Worm (Caenorhabditis elegans) whole organism, young adult: Measurements from ENCODE around the gene gsp-1.

ENCODE experiments used
- B0019.2 ChIP-seq: fragments of 200-800 bp; sonication (Bioruptor generic); conservative IDR thresholded peaks from 2 replicates; pipeline ENCODE4 v1.3.6; 2022; ENCODE audit warnings: missing genetic modification reagents, missing genetic modification characterization, missing compliant biosample characterization
- C17E4.6 ChIP-seq: fragments of 200-800 bp; sonication (Bioruptor generic); IDR thresholded peaks from 2 replicates; pipeline ENCODE4 v1.3.6; 2022; ENCODE audit warnings: missing genetic modification reagents, missing genetic modification characterization, missing compliant biosample characterization
- F10E7.11 ChIP-seq: sonication (generic microtip); optimal IDR thresholded peaks from 2 replicates; lab custom pipeline; 2017; ENCODE audit warnings: mild to moderate bottlenecking, missing genetic modification characterization, moderate library complexity, missing compliant biosample characterization
- F37B4.10 ChIP-seq: fragments of 200-800 bp; sonication (Bioruptor generic); IDR thresholded peaks from 2 replicates; pipeline ENCODE4 v1.3.6; 2022; ENCODE audit warnings: missing genetic modification characterization, missing compliant biosample characterization
- F39B2.1 ChIP-seq: fragments of 200-800 bp; sonication (Bioruptor generic); IDR thresholded peaks from 2 replicates; pipeline ENCODE4 v1.3.6; 2022; ENCODE audit warnings: missing genetic modification reagents, missing genetic modification characterization, missing compliant biosample characterization
- F49E8.2 ChIP-seq: sonication (generic microtip); optimal IDR thresholded peaks from 3 replicates; lab custom pipeline; 2017; ENCODE audit warnings: missing genetic modification characterization, mild to moderate bottlenecking, missing compliant biosample characterization, antibody characterized with exemption, moderate library complexity; ENCODE audit not compliant: insufficient read depth
- Y53F4B.3 ChIP-seq: fragments of 200-800 bp; sonication (Bioruptor generic); IDR thresholded peaks from 2 replicates; pipeline ENCODE4 v1.3.6; 2022; ENCODE audit warnings: missing genetic modification reagents, missing genetic modification characterization, missing compliant biosample characterization
- Y79H2A.3 ChIP-seq: fragments of 200-800 bp; sonication (Bioruptor generic); conservative IDR thresholded peaks from 2 replicates; pipeline ENCODE4 v1.3.6; 2022; ENCODE audit warnings: missing genetic modification reagents, missing genetic modification characterization, missing compliant biosample characterization
- aptf-3 ChIP-seq: fragments of 200-800 bp; sonication (Bioruptor generic); IDR thresholded peaks from 2 replicates; pipeline ENCODE4 v1.3.6; 2022; ENCODE audit warnings: missing genetic modification characterization, missing compliant biosample characterization
- attf-3 ChIP-seq: fragments of 200-800 bp; sonication (Bioruptor generic); conservative IDR thresholded peaks from 2 replicates; pipeline ENCODE4 v1.3.6; 2022; ENCODE audit warnings: missing genetic modification reagents, missing genetic modification characterization, missing compliant biosample characterization
- attf-5 ChIP-seq: fragments of 200-800 bp; sonication (Bioruptor generic); optimal IDR thresholded peaks from 2 replicates; lab custom pipeline; 2018; ENCODE audit warnings: mild to moderate bottlenecking, missing genetic modification characterization, missing compliant biosample characterization
- cebp-1 ChIP-seq, 2 experiments: fragments of 200-800 bp in 1 of 2; sonication (Bioruptor generic) in 1 of 2; sonication (generic microtip) in 1 of 2; IDR thresholded peaks in 1 of 2; optimal IDR thresholded peaks in 1 of 2; 2 replicates each; pipeline versions ENCODE4 v1.3.6 to Lab custom; 2017 to 2022; ENCODE audit warnings: missing compliant biosample characterization in 2 of 2, missing genetic modification characterization in 2 of 2, mild to moderate bottlenecking in 1 of 2, missing genetic modification reagents in 1 of 2, moderate library complexity in 1 of 2
- ceh-27 ChIP-seq: fragments of 200-800 bp; sonication (Bioruptor generic); optimal IDR thresholded peaks from 2 replicates; lab custom pipeline; 2018; ENCODE audit warnings: mild to moderate bottlenecking, missing genetic modification characterization, moderate library complexity, missing compliant biosample characterization
- ceh-91 ChIP-seq: fragments of 200-800 bp; sonication (Bioruptor generic); IDR thresholded peaks from 2 replicates; pipeline ENCODE4 v1.3.6; 2022; ENCODE audit warnings: missing genetic modification reagents, missing genetic modification characterization, missing compliant biosample characterization
- dpl-1 ChIP-seq: fragments of 150-350 bp; optimal IDR thresholded peaks from 2 replicates; lab custom pipeline; 2014; ENCODE audit warnings: missing biosample characterization, missing genetic modification reagents, missing genetic modification characterization
- efl-1 ChIP-seq: fragments of 150-350 bp; optimal IDR thresholded peaks from 2 replicates; lab custom pipeline; 2014; ENCODE audit warnings: missing biosample characterization, missing genetic modification reagents, missing genetic modification characterization
- egl-18 ChIP-seq: fragments of 200-800 bp; sonication (Bioruptor generic); IDR thresholded peaks from 2 replicates; pipeline ENCODE4 v1.3.6; 2022; ENCODE audit warnings: missing genetic modification reagents, missing genetic modification characterization, missing compliant biosample characterization
- fkh-3 ChIP-seq: sonication (generic microtip); optimal IDR thresholded peaks from 2 replicates; lab custom pipeline; 2016; ENCODE audit warnings: mild to moderate bottlenecking, missing genetic modification characterization, missing compliant biosample characterization
- hlh-12 ChIP-seq: sonication (generic microtip); optimal IDR thresholded peaks from 2 replicates; lab custom pipeline; 2016; ENCODE audit warnings: missing genetic modification characterization, missing compliant biosample characterization
- hsf-1 ChIP-seq: fragments of 200-800 bp; sonication (Bioruptor generic); IDR thresholded peaks from 2 replicates; pipeline ENCODE4 v1.3.6; 2022; ENCODE audit warnings: missing genetic modification reagents, missing genetic modification characterization, missing compliant biosample characterization
- let-526 ChIP-seq: fragments of 200-800 bp; sonication (Bioruptor generic); IDR thresholded peaks from 2 replicates; pipeline ENCODE4 v1.3.6; 2022; ENCODE audit warnings: missing genetic modification reagents, missing genetic modification characterization, missing compliant biosample characterization
- let-607 ChIP-seq, 2 experiments: fragments of 200-800 bp in 1 of 2; sonication (Bioruptor generic) in 1 of 2; sonication (generic microtip) in 1 of 2; optimal IDR thresholded peaks; 2 replicates each; lab custom pipeline; 2016 to 2018; ENCODE audit warnings: mild to moderate bottlenecking in 2 of 2, missing compliant biosample characterization in 2 of 2, missing genetic modification characterization in 2 of 2, moderate library complexity in 2 of 2, missing genotype in 1 of 2
- lin-40 ChIP-seq: sonication (generic microtip); optimal IDR thresholded peaks from 2 replicates; lab custom pipeline; 2016; ENCODE audit warnings: missing genetic modification characterization, mild to moderate bottlenecking, missing compliant biosample characterization, missing genotype, missing genetic modification reagents
- lsl-1 ChIP-seq: fragments of 200-800 bp; sonication (Bioruptor generic); optimal IDR thresholded peaks from 2 replicates; lab custom pipeline; 2018; ENCODE audit warnings: mild to moderate bottlenecking, missing genetic modification characterization, moderate library complexity, missing compliant biosample characterization
- lsy-27 ChIP-seq: sonication (generic microtip); optimal IDR thresholded peaks from 2 replicates; lab custom pipeline; 2017; ENCODE audit warnings: missing genetic modification characterization, mild to moderate bottlenecking, missing compliant biosample characterization, antibody characterized with exemption, missing genotype, borderline replicate concordance; ENCODE audit not compliant: insufficient read depth
- madf-6 ChIP-seq: fragments of 200-800 bp; sonication (Bioruptor generic); IDR thresholded peaks from 2 replicates; pipeline ENCODE4 v1.3.6; 2022; ENCODE audit warnings: missing genetic modification reagents, missing genetic modification characterization, missing compliant biosample characterization
- madf-8 ChIP-seq: fragments of 200-800 bp; sonication (Bioruptor generic); conservative IDR thresholded peaks from 2 replicates; pipeline ENCODE4 v1.3.6; 2022; ENCODE audit warnings: missing genetic modification reagents, missing genetic modification characterization, missing compliant biosample characterization
- mxl-1 ChIP-seq: sonication (generic microtip); optimal IDR thresholded peaks from 2 replicates; lab custom pipeline; 2016; ENCODE audit warnings: missing genetic modification characterization, missing compliant biosample characterization
- nhr-80 ChIP-seq: sonication (generic microtip); optimal IDR thresholded peaks from 2 replicates; lab custom pipeline; 2016; ENCODE audit warnings: missing genetic modification characterization, missing compliant biosample characterization
- snpc-1.1 ChIP-seq: sonication (generic microtip); optimal IDR thresholded peaks from 2 replicates; lab custom pipeline; 2017; ENCODE audit warnings: missing genetic modification characterization, mild to moderate bottlenecking, missing compliant biosample characterization, antibody characterized with exemption, moderate library complexity, missing genotype, missing genetic modification reagents; ENCODE audit not compliant: insufficient read depth
- snpc-1.3 ChIP-seq: sonication (generic microtip); optimal IDR thresholded peaks from 2 replicates; lab custom pipeline; 2017; ENCODE audit warnings: missing genetic modification characterization, mild to moderate bottlenecking, missing compliant biosample characterization, antibody characterized with exemption, moderate library complexity, missing genotype, missing genetic modification reagents; ENCODE audit not compliant: insufficient read depth
- snpc-4 ChIP-seq, 5 experiments: fragments of 150-350 bp in 1 of 5; sonication (generic microtip) in 4 of 5; optimal IDR thresholded peaks; 2 replicates each; lab custom pipeline; 2014 to 2018; ENCODE audit warnings: missing genetic modification characterization in 5 of 5, missing biosample characterization in 3 of 5, antibody characterized with exemption in 2 of 5, mild to moderate bottlenecking in 2 of 5, missing compliant biosample characterization in 2 of 5, missing genotype in 2 of 5, moderate library complexity in 2 of 5, missing genetic modification reagents in 1 of 5
- zfh-2 ChIP-seq: fragments of 200-800 bp; sonication (Bioruptor generic); conservative IDR thresholded peaks from 2 replicates; pipeline ENCODE4 v1.3.6; 2022; ENCODE audit warnings: missing genetic modification reagents, missing genetic modification characterization, missing compliant biosample characterization
- zim-3 ChIP-seq: sonication (generic microtip); optimal IDR thresholded peaks from 2 replicates; lab custom pipeline; 2017; ENCODE audit warnings: mild to moderate bottlenecking, missing genetic modification characterization, moderate library complexity, missing compliant biosample characterization
- ztf-22 ChIP-seq: fragments of 200-800 bp; sonication (Bioruptor generic); optimal IDR thresholded peaks from 2 replicates; lab custom pipeline; 2018; ENCODE audit warnings: mild to moderate bottlenecking, missing genetic modification characterization, moderate library complexity, missing compliant biosample characterization
- ztf-3 ChIP-seq: fragments of 200-800 bp; sonication (Bioruptor generic); optimal IDR thresholded peaks from 2 replicates; lab custom pipeline; 2018; ENCODE audit warnings: mild to moderate bottlenecking, missing genetic modification characterization, missing compliant biosample characterization

Gene gsp-1

ce11 chrV:10661417-10661945 lies 20.7 kb upstream of the gsp-1 start, which contains the start of gene sqv-4 (continued):
- no peak for TF ChIP-seq F10E7.11
- TF ChIP-seq snpc-1.1, result no peak
- no peak for TF ChIP-seq F49E8.2
- no peak for TF ChIP-seq F37B4.10 (GFP tag; lab: Robert Waterston, UW)
- no peak for TF ChIP-seq lin-40 (tag; lab: Kevin White, UChicago)
- TF ChIP-seq attf-3 (GFP tag; lab: Robert Waterston, UW), result no peak
- TF ChIP-seq hsf-1 (GFP tag; lab: Robert Waterston, UW), result no peak
- TF ChIP-seq snpc-1.3 (tag; lab: Kevin White, UChicago), result no peak
- no peak for TF ChIP-seq zfh-2
- TF ChIP-seq snpc-4 (GFP tag; optimal IDR thresholded peaks at IDR 0.05; lab: Kevin White, UChicago), result no peak
- TF ChIP-seq snpc-4 (tag; optimal IDR thresholded peaks at IDR 0.05; lab: Kevin White, UChicago), result no peak
- no peak for TF ChIP-seq C17E4.6 (GFP tag; lab: Robert Waterston, UW)
- TF ChIP-seq attf-5 (GFP tag; lab: Kevin White, UChicago), result peak; percentile 64
- no peak for TF ChIP-seq Y53F4B.3 (GFP tag; lab: Robert Waterston, UW)
- TF ChIP-seq let-607 (tag; optimal IDR thresholded peaks at IDR 0.05; lab: Kevin White, UChicago), result no peak
- no peak for TF ChIP-seq F39B2.1 (GFP tag; lab: Robert Waterston, UW)
- TF ChIP-seq let-526 (GFP tag; lab: Robert Waterston, UW), result no peak
- TF ChIP-seq dpl-1 (GFP tag; lab: Kevin White, UChicago), result no peak
- TF ChIP-seq aptf-3 (GFP tag; lab: Robert Waterston, UW), result no peak
- TF ChIP-seq ceh-27, result no peak
- TF ChIP-seq Y79H2A.3 (GFP tag; lab: Robert Waterston, UW), result no peak
- TF ChIP-seq nhr-80 (tag; lab: Kevin White, UChicago), result no peak
- TF ChIP-seq fkh-3 (tag; lab: Kevin White, UChicago), result no peak
- peak; percentile 51 for TF ChIP-seq lsl-1 (GFP tag; lab: Kevin White, UChicago)
- TF ChIP-seq zim-3 (tag; lab: Kevin White, UChicago), result no peak
- no peak for TF ChIP-seq egl-18 (GFP tag; lab: Robert Waterston, UW)
- peak; percentile 55 for TF ChIP-seq madf-8 (GFP tag; lab: Robert Waterston, UW)
- TF ChIP-seq efl-1 (GFP tag; lab: Kevin White, UChicago), result peak; percentile 51
- no peak for TF ChIP-seq B0019.2 (GFP tag; lab: Robert Waterston, UW)
- TF ChIP-seq ceh-91 (GFP tag; lab: Robert Waterston, UW), result peak; percentile 47; the same call in 1 of the 2 replicates
- no peak for TF ChIP-seq mxl-1 (tag; lab: Kevin White, UChicago)
- TF ChIP-seq madf-6 (GFP tag; lab: Robert Waterston, UW), result peak; percentile 76
- no peak for TF ChIP-seq hlh-12 (tag; lab: Kevin White, UChicago)
- TF ChIP-seq lsy-27 (tag; lab: Kevin White, UChicago), result no peak
- TF ChIP-seq ztf-22 (GFP tag; lab: Kevin White, UChicago), result no peak

- no peak for TF ChIP-seq cebp-1 (GFP tag; IDR thresholded peaks at IDR 0.05; lab: Robert Waterston, UW)
- no peak for TF ChIP-seq cebp-1 (tag; optimal IDR thresholded peaks at IDR 0.05; lab: Kevin White, UChicago)
- TF ChIP-seq efl-1 (GFP tag; lab: Kevin White, UChicago), result peak; percentile 71
- TF ChIP-seq lin-40 (tag; lab: Kevin White, UChicago), result no peak
- peak; percentile 14 for TF ChIP-seq dpl-1 (GFP tag; lab: Kevin White, UChicago)
- TF ChIP-seq madf-8 (GFP tag; lab: Robert Waterston, UW), result peak; percentile 40
- TF ChIP-seq nhr-80 (tag; lab: Kevin White, UChicago), result no peak
- no peak for TF ChIP-seq ztf-3 (GFP tag; lab: Kevin White, UChicago)
- no peak for TF ChIP-seq ceh-27
These were observed 20.2 kb upstream of the gsp-1 start for ce11 chrV:10662000-10662399.
